Worm (Caenorhabditis elegans): Measurements from ENCODE around the gene amph-1.

- TF ChIP-seq him-1 (tag; optimal IDR thresholded peaks at IDR 0.05), result no peak
- TF ChIP-seq dao-5 (tag; optimal IDR thresholded peaks at IDR 0.05), result no peak
Measured at ce11 chrIV:9690644-9691043, 43.0 kb upstream of the amph-1 start, which contains the start of gene sdz-36.

All from whole organism, L4/young adult.